Worm (Caenorhabditis elegans) whole organism, L2 larva: Measurements from ENCODE around the gene chs-2.

Experiments used
- C34F6.9 ChIP-seq: fragments of 150-350 bp; optimal IDR thresholded peaks from 2 replicates; lab custom pipeline; 2014; ENCODE audit warnings: missing biosample characterization, missing genetic modification characterization
- F13H6.1 ChIP-seq: sonication (generic microtip); optimal IDR thresholded peaks from 2 replicates; lab custom pipeline; 2016; ENCODE audit warnings: missing genetic modification characterization, missing compliant biosample characterization
- R02D3.7 ChIP-seq: fragments of 150-350 bp; optimal IDR thresholded peaks from 2 replicates; lab custom pipeline; 2014; ENCODE audit warnings: missing biosample characterization, missing genetic modification characterization
- Y55F3AM.14 ChIP-seq: fragments of 200-800 bp; sonication (Bioruptor generic); optimal IDR thresholded peaks from 2 replicates; lab custom pipeline; 2018; ENCODE audit warnings: mild to moderate bottlenecking, missing genetic modification characterization, missing compliant biosample characterization
- ZK546.5 ChIP-seq: sonication (generic microtip); optimal IDR thresholded peaks from 2 replicates; lab custom pipeline; 2017; ENCODE audit warnings: missing biosample characterization, missing genetic modification characterization
- alr-1 ChIP-seq: fragments of 150-350 bp; optimal IDR thresholded peaks from 2 replicates; lab custom pipeline; 2014; ENCODE audit warnings: missing biosample characterization, missing genetic modification characterization
- aly-2 ChIP-seq: fragments of 150-350 bp; optimal IDR thresholded peaks from 2 replicates; lab custom pipeline; 2014; ENCODE audit warnings: missing biosample characterization, missing genetic modification characterization
- ama-1 ChIP-seq: fragments of 150-350 bp; optimal IDR thresholded peaks from 2 replicates; lab custom pipeline; 2018; ENCODE audit warnings: inconsistent platforms
- blmp-1 ChIP-seq: sonication (generic microtip); optimal IDR thresholded peaks from 2 replicates; lab custom pipeline; 2017; ENCODE audit warnings: missing genetic modification characterization, mild to moderate bottlenecking, missing compliant biosample characterization, antibody characterized with exemption, moderate library complexity; ENCODE audit not compliant: insufficient read depth
- ceh-16 ChIP-seq: fragments of 150-350 bp; optimal IDR thresholded peaks from 2 replicates; lab custom pipeline; 2014; ENCODE audit warnings: missing biosample characterization, missing genetic modification characterization
- ceh-82 ChIP-seq: fragments of 150-350 bp; optimal IDR thresholded peaks from 2 replicates; lab custom pipeline; 2014; ENCODE audit warnings: missing biosample characterization, missing genetic modification characterization
- crh-2 ChIP-seq: sonication (generic microtip); optimal IDR thresholded peaks from 2 replicates; lab custom pipeline; 2017; ENCODE audit warnings: missing biosample characterization, missing genetic modification characterization
- dmd-4 ChIP-seq: sonication (generic microtip); optimal IDR thresholded peaks from 2 replicates; lab custom pipeline; 2017; ENCODE audit warnings: missing biosample characterization, missing genetic modification characterization
- elt-1 ChIP-seq: fragments of 150-350 bp; optimal IDR thresholded peaks from 2 replicates; lab custom pipeline; 2014; ENCODE audit warnings: missing biosample characterization, missing genetic modification characterization
- elt-3 ChIP-seq: sonication (generic microtip); optimal IDR thresholded peaks from 2 replicates; lab custom pipeline; 2017; ENCODE audit warnings: missing biosample characterization, missing genetic modification characterization
- fos-1 ChIP-seq: fragments of 150-350 bp; optimal IDR thresholded peaks from 2 replicates; lab custom pipeline; 2014; ENCODE audit warnings: missing biosample characterization, missing genetic modification characterization
- gmeb-1 ChIP-seq: fragments of 150-350 bp; optimal IDR thresholded peaks from 2 replicates; lab custom pipeline; 2014; ENCODE audit warnings: missing biosample characterization, missing genetic modification characterization
- lin-11 ChIP-seq: fragments of 150-350 bp; sonication (generic microtip); optimal IDR thresholded peaks from 2 replicates; lab custom pipeline; 2014; ENCODE audit warnings: missing biosample characterization, missing genetic modification characterization, inconsistent platforms, mixed read lengths
- lin-13 ChIP-seq: fragments of 150-350 bp; optimal IDR thresholded peaks from 2 replicates; lab custom pipeline; 2014; ENCODE audit warnings: missing biosample characterization, missing genetic modification reagents, missing genetic modification characterization
- lin-39 ChIP-seq: fragments of 150-350 bp; optimal IDR thresholded peaks from 2 replicates; lab custom pipeline; 2014; ENCODE audit warnings: missing biosample characterization, missing genetic modification reagents, missing genetic modification characterization
- lsy-2 ChIP-seq, 2 experiments: fragments of 150-350 bp in 1 of 2; sonication (generic microtip) in 1 of 2; optimal IDR thresholded peaks; 2 replicates each; lab custom pipeline; 2014 to 2017; ENCODE audit warnings: missing biosample characterization in 2 of 2, missing genetic modification characterization in 2 of 2
- mab-5 ChIP-seq: fragments of 150-350 bp; optimal IDR thresholded peaks from 2 replicates; lab custom pipeline; 2014; ENCODE audit warnings: missing biosample characterization, missing genetic modification characterization
- mbf-1 ChIP-seq: sonication (generic microtip); optimal IDR thresholded peaks from 2 replicates; lab custom pipeline; 2017; ENCODE audit warnings: missing biosample characterization, missing genetic modification characterization
- mdl-1 ChIP-seq, 2 experiments: fragments of 150-350 bp in 1 of 2; sonication (generic microtip) in 1 of 2; optimal IDR thresholded peaks; 2 replicates each; lab custom pipeline; 2017; ENCODE audit warnings: missing biosample characterization in 2 of 2, missing genetic modification characterization in 2 of 2
- nhr-10 ChIP-seq: sonication (generic microtip); optimal IDR thresholded peaks from 2 replicates; lab custom pipeline; 2017; ENCODE audit warnings: missing biosample characterization, missing genetic modification characterization
- nhr-11 ChIP-seq: fragments of 150-350 bp; optimal IDR thresholded peaks from 2 replicates; lab custom pipeline; 2014; ENCODE audit warnings: missing biosample characterization, missing genetic modification characterization
- nhr-12 ChIP-seq: fragments of 150-350 bp; optimal IDR thresholded peaks from 2 replicates; lab custom pipeline; 2014; ENCODE audit warnings: missing biosample characterization, missing genetic modification characterization
- nhr-21 ChIP-seq: fragments of 150-350 bp; optimal IDR thresholded peaks from 2 replicates; lab custom pipeline; 2014; ENCODE audit warnings: missing biosample characterization, missing genetic modification characterization
- nhr-23 ChIP-seq: fragments of 150-350 bp; optimal IDR thresholded peaks from 2 replicates; lab custom pipeline; 2014; ENCODE audit warnings: missing biosample characterization, missing genetic modification reagents, missing genetic modification characterization
- nhr-237 ChIP-seq: fragments of 150-350 bp; optimal IDR thresholded peaks from 2 replicates; lab custom pipeline; 2014; ENCODE audit warnings: missing biosample characterization, missing genetic modification characterization
- nhr-25 ChIP-seq: fragments of 150-350 bp; sonication (generic microtip); optimal IDR thresholded peaks from 3 replicates; lab custom pipeline; 2014; ENCODE audit warnings: missing biosample characterization, missing genetic modification characterization
- nhr-6 ChIP-seq: fragments of 150-350 bp; optimal IDR thresholded peaks from 2 replicates; lab custom pipeline; 2014; ENCODE audit warnings: missing biosample characterization, missing genetic modification characterization
- peb-1 ChIP-seq: fragments of 150-350 bp; optimal IDR thresholded peaks from 2 replicates; lab custom pipeline; 2014; ENCODE audit warnings: missing biosample characterization, missing genetic modification characterization
- sem-4 ChIP-seq: fragments of 150-350 bp; optimal IDR thresholded peaks from 2 replicates; lab custom pipeline; 2014; ENCODE audit warnings: missing biosample characterization, missing genetic modification reagents, missing genetic modification characterization
- skn-1 ChIP-seq: sonication (generic microtip); optimal IDR thresholded peaks from 2 replicates; lab custom pipeline; 2017; ENCODE audit warnings: missing biosample characterization, missing genetic modification characterization
- sma-3 ChIP-seq: sonication (generic microtip); optimal IDR thresholded peaks from 2 replicates; lab custom pipeline; 2016; ENCODE audit warnings: missing genetic modification reagents, missing genetic modification characterization, missing compliant biosample characterization
- sma-9 ChIP-seq, 2 experiments: fragments of 150-350 bp in 1 of 2; sonication (generic microtip) in 1 of 2; optimal IDR thresholded peaks; 2 replicates each; lab custom pipeline; 2014 to 2016; ENCODE audit warnings: missing genetic modification characterization in 2 of 2, mild to moderate bottlenecking in 1 of 2, missing biosample characterization in 1 of 2, missing compliant biosample characterization in 1 of 2, missing genetic modification reagents in 1 of 2, moderate library complexity in 1 of 2
- snpc-4 ChIP-seq: fragments of 150-350 bp; optimal IDR thresholded peaks from 2 replicates; lab custom pipeline; 2014; ENCODE audit warnings: missing biosample characterization, missing genetic modification characterization
- unc-39 ChIP-seq: fragments of 150-350 bp; optimal IDR thresholded peaks from 2 replicates; lab custom pipeline; 2014; ENCODE audit warnings: missing biosample characterization, missing genetic modification characterization
- unc-55 ChIP-seq: fragments of 150-350 bp; sonication (generic microtip); optimal IDR thresholded peaks from 3 replicates; lab custom pipeline; 2014; ENCODE audit warnings: missing biosample characterization, missing genetic modification reagents, missing genetic modification characterization
- unc-62 ChIP-seq: fragments of 150-350 bp; optimal IDR thresholded peaks from 2 replicates; lab custom pipeline; 2014; ENCODE audit warnings: missing biosample characterization, missing genetic modification reagents, missing genetic modification characterization
- ztf-1 ChIP-seq: fragments of 200-800 bp; sonication (Bioruptor generic); conservative IDR thresholded peaks from 2 replicates; pipeline ENCODE4 v1.3.6; 2022; ENCODE audit warnings: missing genetic modification characterization, missing compliant biosample characterization
- ztf-11 ChIP-seq: sonication (generic microtip); optimal IDR thresholded peaks from 2 replicates; lab custom pipeline; 2017; ENCODE audit warnings: missing biosample characterization, missing genetic modification characterization
- ztf-4 ChIP-seq: fragments of 150-350 bp; optimal IDR thresholded peaks from 2 replicates; lab custom pipeline; 2014; ENCODE audit warnings: missing biosample characterization, missing genetic modification characterization

The chs-2 gene

DNA sequence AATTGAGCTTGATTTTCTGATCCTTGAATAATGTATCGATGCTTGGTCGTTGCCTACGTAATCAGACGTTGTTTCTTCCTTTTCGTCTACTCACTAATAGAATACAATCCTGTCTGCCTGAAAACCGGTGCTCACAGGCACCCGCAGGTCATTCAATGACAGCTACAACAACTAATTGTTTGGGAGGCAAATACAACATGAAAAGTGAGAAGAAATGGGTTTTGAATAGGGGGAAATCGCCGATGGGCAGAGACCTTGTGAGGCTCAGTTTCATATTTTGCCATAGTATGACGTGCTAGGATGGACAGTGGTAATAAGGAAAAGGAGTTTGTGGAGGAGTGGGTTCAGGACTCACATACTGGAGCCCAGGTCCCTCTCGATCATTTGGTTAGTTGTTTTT, at the start of gene chs-2:
Gene chs-2 (plus strand): TSS at position 301 of the 400 bp plus-strand sequence.
- no peak for TF ChIP-seq F13H6.1 (tag; lab: Kevin White, UChicago)

DNA sequence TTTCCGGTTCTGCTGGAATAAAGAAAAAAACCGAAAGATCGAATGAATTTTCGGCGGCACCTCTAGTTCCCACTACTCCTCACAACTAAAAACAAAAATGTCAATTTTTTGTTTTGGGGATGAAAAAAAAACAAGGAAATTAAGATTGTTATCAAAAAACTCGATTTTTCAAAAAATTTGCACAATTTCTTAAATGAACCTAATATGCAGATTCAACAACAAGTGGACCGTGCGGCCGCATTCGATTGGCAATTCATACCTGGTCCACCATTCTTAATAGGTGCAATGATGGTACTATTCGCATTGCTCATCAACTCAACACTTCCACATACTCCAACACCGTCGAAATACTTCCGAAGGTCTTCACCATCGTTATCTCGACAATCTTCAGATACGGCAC, 45.3 kb upstream of the chs-2 start:
- TF ChIP-seq lin-39 (tag; lab: Kevin White, UChicago) (no peak), skn-1 (tag; lab: Kevin White, UChicago) (no peak), peb-1 (tag; lab: Kevin White, UChicago) (no peak), aly-2 (no peak), ceh-16 (no peak), gmeb-1 (tag; lab: Kevin White, UChicago) (no peak), unc-39 (tag; lab: Kevin White, UChicago) (no peak), crh-2 (tag; lab: Kevin White, UChicago) (no peak), lin-11 (tag; lab: Kevin White, UChicago) (no peak), nhr-12 (no peak), mbf-1 (tag; lab: Kevin White, UChicago) (no peak), sma-3 (GFP tag; lab: Kevin White, UChicago) (no peak), nhr-11 (tag; lab: Kevin White, UChicago) (no peak), nhr-23 (tag; lab: Kevin White, UChicago) (no peak)

DNA sequence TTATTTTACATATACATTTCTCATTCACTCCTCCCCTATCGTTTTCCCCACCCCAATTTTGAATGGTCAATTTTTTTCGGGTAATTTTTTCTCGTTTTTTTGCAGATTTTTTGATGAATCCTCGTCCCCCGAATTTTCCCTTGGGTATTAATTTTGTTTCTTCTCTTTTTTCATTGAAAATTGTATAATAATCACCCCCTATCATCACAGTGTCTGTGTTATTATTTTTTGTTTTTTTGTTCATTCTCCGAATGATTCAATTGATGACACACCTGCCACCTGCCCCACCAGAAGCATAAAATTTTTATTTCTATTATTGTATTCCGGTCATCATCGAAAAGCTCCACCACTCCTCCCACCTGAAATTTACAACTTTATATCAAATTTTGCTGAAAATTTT, 44.5 kb upstream of the chs-2 start, which contains the start of gene T25D3.3:
Gene T25D3.3 (plus strand): TSS at position 301 of the 400 bp plus-strand sequence.
- TF ChIP-seq unc-62 (GFP tag; lab: Kevin White, UChicago) (no peak), crh-2 (tag; lab: Kevin White, UChicago) (no peak), R02D3.7 (no peak), nhr-25 (no peak), lin-39 (tag; lab: Kevin White, UChicago) (no peak), ztf-11 (tag; lab: Kevin White, UChicago) (no peak), nhr-12 (no peak), nhr-10 (tag; lab: Kevin White, UChicago) (no peak), aly-2 (no peak), elt-3 (tag; lab: Kevin White, UChicago) (no peak), nhr-21 (no peak), ceh-16 (no peak)

DNA sequence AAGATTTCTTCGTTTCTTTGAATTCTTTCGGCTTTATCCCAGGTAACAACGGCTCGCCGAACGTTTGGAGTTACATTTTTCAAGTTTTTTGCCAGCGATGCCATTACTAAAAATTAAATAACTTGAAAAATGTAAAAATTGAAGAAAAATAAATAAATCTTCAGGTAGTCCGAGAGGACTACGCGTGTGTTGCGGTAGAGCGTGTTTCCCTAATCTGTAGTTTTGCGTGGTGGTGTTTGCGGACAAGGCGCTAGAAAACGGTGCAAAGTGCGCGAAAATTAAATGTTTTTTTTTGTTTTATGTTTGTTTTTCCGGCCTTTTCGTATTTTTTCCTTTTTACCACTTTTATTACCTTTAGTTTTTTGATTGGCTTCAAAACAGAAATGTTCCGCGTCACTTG, 40.9 kb upstream of the chs-2 start, which contains the start of gene mrpl-28:
Gene mrpl-28 (minus strand): TSS at position 106 of the 400 bp plus-strand sequence.
- TF ChIP-seq nhr-6 (tag; lab: Kevin White, UChicago): peak; percentile 90
- peak; percentile 98 for TF ChIP-seq unc-55 (GFP tag; lab: Kevin White, UChicago)
- TF ChIP-seq mbf-1 (tag; lab: Kevin White, UChicago): no peak
- peak; percentile 78 for TF ChIP-seq fos-1 (tag; lab: Kevin White, UChicago)
- peak; percentile 91 for TF ChIP-seq nhr-21
- TF ChIP-seq nhr-10 (tag; lab: Kevin White, UChicago): peak; percentile 66
- peak; percentile 96 for TF ChIP-seq lin-11 (tag; lab: Kevin White, UChicago)
- TF ChIP-seq nhr-237 (tag; lab: Kevin White, UChicago): peak; percentile 52
- peak; percentile 81 for TF ChIP-seq snpc-4 (tag; lab: Kevin White, UChicago)
- TF ChIP-seq dmd-4 (tag; lab: Kevin White, UChicago): no peak
- TF ChIP-seq crh-2 (tag; lab: Kevin White, UChicago): peak; percentile 95
- no peak for TF ChIP-seq alr-1 (tag; lab: Kevin White, UChicago)
- TF ChIP-seq lin-13 (GFP tag; lab: Kevin White, UChicago): peak; percentile 95
- peak; percentile 97 for TF ChIP-seq gmeb-1 (tag; lab: Kevin White, UChicago)
- TF ChIP-seq ztf-1 (GFP tag; lab: Robert Waterston, UW): no peak
- peak; percentile 57 for TF ChIP-seq ama-1 (lab: Kevin White, UChicago)
- TF ChIP-seq unc-62 (GFP tag; lab: Kevin White, UChicago): peak; percentile 64
- peak; percentile 95 for TF ChIP-seq mab-5 (tag; lab: Kevin White, UChicago)
- TF ChIP-seq sma-9 (GFP tag; optimal IDR thresholded peaks at IDR 0.05; lab: Kevin White, UChicago): peak; percentile 95
- no peak for TF ChIP-seq sma-9 (tag; optimal IDR thresholded peaks at IDR 0.05; lab: Kevin White, UChicago)
- peak; percentile 55 for TF ChIP-seq ZK546.5
- no peak for TF ChIP-seq lin-39 (tag; lab: Kevin White, UChicago)
- TF ChIP-seq sma-3 (GFP tag; lab: Kevin White, UChicago): peak; percentile 95
- TF ChIP-seq elt-3 (tag; lab: Kevin White, UChicago): no peak
- TF ChIP-seq blmp-1 (tag; lab: Kevin White, UChicago): peak; percentile 76
- TF ChIP-seq mdl-1 (tag; optimal IDR thresholded peaks at IDR 0.05; lab: Kevin White, UChicago): peak in 1 of 2 experiments; percentile 26
- TF ChIP-seq C34F6.9 (tag; lab: Kevin White, UChicago): peak; percentile 95
- TF ChIP-seq peb-1 (tag; lab: Kevin White, UChicago): no peak
- TF ChIP-seq ceh-82 (tag; lab: Kevin White, UChicago): peak; percentile 79
- TF ChIP-seq unc-39 (tag; lab: Kevin White, UChicago): no peak
- TF ChIP-seq sem-4 (tag; lab: Kevin White, UChicago): peak; percentile 86
- no peak for TF ChIP-seq nhr-12
- TF ChIP-seq elt-1 (tag; lab: Kevin White, UChicago): no peak
- TF ChIP-seq R02D3.7: peak; percentile 73
- no peak for TF ChIP-seq nhr-23 (tag; lab: Kevin White, UChicago)
- no peak for TF ChIP-seq ceh-16
- TF ChIP-seq F13H6.1 (tag; lab: Kevin White, UChicago): peak; percentile 93
- peak; percentile 86 for TF ChIP-seq ztf-4 (tag; lab: Kevin White, UChicago)
- TF ChIP-seq nhr-11 (tag; lab: Kevin White, UChicago): no peak
- TF ChIP-seq Y55F3AM.14 (GFP tag; lab: Kevin White, UChicago): peak; percentile 60
- TF ChIP-seq lsy-2 (tag; optimal IDR thresholded peaks at IDR 0.05; lab: Kevin White, UChicago): peak; percentile 90 to 95
- no peak for TF ChIP-seq ztf-11 (tag; lab: Kevin White, UChicago)
